Worm (Caenorhabditis elegans) whole organism, young adult: ENCODE measurements around the gene acr-23.

Source experiments
- B0336.3 ChIP-seq: fragments of 200-800 bp; sonication (Bioruptor generic); IDR thresholded peaks from 2 replicates; pipeline ENCODE4 v1.3.6; 2022; ENCODE audit warnings: missing genetic modification characterization, missing compliant biosample characterization
- C06A6.2 ChIP-seq: fragments of 200-800 bp; sonication (Bioruptor generic); conservative IDR thresholded peaks from 2 replicates; pipeline ENCODE4 v1.3.6; 2022; ENCODE audit warnings: missing genetic modification characterization, missing compliant biosample characterization
- F49E8.2 ChIP-seq: sonication (generic microtip); optimal IDR thresholded peaks from 3 replicates; lab custom pipeline; 2017; ENCODE audit warnings: missing genetic modification characterization, mild to moderate bottlenecking, missing compliant biosample characterization, antibody characterized with exemption, moderate library complexity; ENCODE audit not compliant: insufficient read depth
- F57A8.1 ChIP-seq: fragments of 200-800 bp; sonication (Bioruptor generic); optimal IDR thresholded peaks from 2 replicates; lab custom pipeline; 2018; ENCODE audit warnings: mild to moderate bottlenecking, missing genetic modification characterization, moderate library complexity, missing compliant biosample characterization
- F57C9.4 ChIP-seq: sonication (generic microtip); optimal IDR thresholded peaks from 2 replicates; lab custom pipeline; 2017; ENCODE audit warnings: mild to moderate bottlenecking, missing genetic modification characterization, missing compliant biosample characterization
- T07F8.4 ChIP-seq: sonication (generic microtip); optimal IDR thresholded peaks from 2 replicates; lab custom pipeline; 2016; ENCODE audit warnings: mild to moderate bottlenecking, missing genetic modification characterization, moderate library complexity, missing compliant biosample characterization
- T26A5.8 ChIP-seq: sonication (generic microtip); optimal IDR thresholded peaks from 2 replicates; lab custom pipeline; 2016; ENCODE audit warnings: missing genetic modification characterization, missing compliant biosample characterization
- Y53F4B.3 ChIP-seq: fragments of 200-800 bp; sonication (Bioruptor generic); IDR thresholded peaks from 2 replicates; pipeline ENCODE4 v1.3.6; 2022; ENCODE audit warnings: missing genetic modification reagents, missing genetic modification characterization, missing compliant biosample characterization
- Y95B8A.8 ChIP-seq: fragments of 200-800 bp; sonication (Bioruptor generic); IDR thresholded peaks from 2 replicates; pipeline ENCODE4 v1.3.6; 2022; ENCODE audit warnings: missing genetic modification reagents, missing genetic modification characterization, missing compliant biosample characterization
- ZK185.1 ChIP-seq: sonication (generic microtip); optimal IDR thresholded peaks from 2 replicates; lab custom pipeline; 2016; ENCODE audit warnings: mild to moderate bottlenecking, missing genetic modification characterization, missing compliant biosample characterization; ENCODE audit not compliant: poor library complexity, severe bottlenecking
- aptf-2 ChIP-seq: fragments of 200-800 bp; sonication (Bioruptor generic); conservative IDR thresholded peaks from 2 replicates; pipeline ENCODE4 v1.3.6; 2022; ENCODE audit warnings: missing genetic modification reagents, missing genetic modification characterization, missing compliant biosample characterization
- aptf-3 ChIP-seq: fragments of 200-800 bp; sonication (Bioruptor generic); IDR thresholded peaks from 2 replicates; pipeline ENCODE4 v1.3.6; 2022; ENCODE audit warnings: missing genetic modification characterization, missing compliant biosample characterization
- athp-1 ChIP-seq: sonication (generic microtip); optimal IDR thresholded peaks from 2 replicates; lab custom pipeline; 2017; ENCODE audit warnings: mild to moderate bottlenecking, missing genetic modification characterization, missing compliant biosample characterization
- attf-3 ChIP-seq: fragments of 200-800 bp; sonication (Bioruptor generic); conservative IDR thresholded peaks from 2 replicates; pipeline ENCODE4 v1.3.6; 2022; ENCODE audit warnings: missing genetic modification reagents, missing genetic modification characterization, missing compliant biosample characterization
- ceh-100 ChIP-seq: fragments of 200-800 bp; sonication (Bioruptor generic); IDR thresholded peaks from 2 replicates; pipeline ENCODE4 v1.3.6; 2022; ENCODE audit warnings: missing genetic modification reagents, missing genetic modification characterization, missing compliant biosample characterization
- ceh-58 ChIP-seq: fragments of 200-800 bp; sonication (Bioruptor generic); IDR thresholded peaks from 2 replicates; pipeline ENCODE4 v1.3.6; 2022; ENCODE audit warnings: missing genetic modification characterization, missing compliant biosample characterization
- chd-7 ChIP-seq: sonication (generic microtip); optimal IDR thresholded peaks from 2 replicates; lab custom pipeline; 2016; ENCODE audit warnings: mild to moderate bottlenecking, missing genetic modification characterization, moderate library complexity, missing compliant biosample characterization
- die-1 ChIP-seq: sonication (generic microtip); optimal IDR thresholded peaks from 2 replicates; lab custom pipeline; 2016; ENCODE audit warnings: missing genotype, mild to moderate bottlenecking, missing genetic modification characterization, missing compliant biosample characterization
- egl-18 ChIP-seq: fragments of 200-800 bp; sonication (Bioruptor generic); IDR thresholded peaks from 2 replicates; pipeline ENCODE4 v1.3.6; 2022; ENCODE audit warnings: missing genetic modification reagents, missing genetic modification characterization, missing compliant biosample characterization
- egl-44 ChIP-seq: fragments of 200-800 bp; sonication (Bioruptor generic); IDR thresholded peaks from 2 replicates; pipeline ENCODE4 v1.3.6; 2022; ENCODE audit warnings: missing genetic modification reagents, missing genetic modification characterization, missing compliant biosample characterization
- ekl-4 ChIP-seq: fragments of 200-800 bp; sonication (Bioruptor generic); IDR thresholded peaks from 2 replicates; pipeline ENCODE4 v1.3.6; 2022; ENCODE audit warnings: missing genetic modification reagents, missing genetic modification characterization, missing compliant biosample characterization
- hrde-1 ChIP-seq: sonication (generic microtip); optimal IDR thresholded peaks from 2 replicates; lab custom pipeline; 2016; ENCODE audit warnings: missing genetic modification characterization, mild to moderate bottlenecking, missing compliant biosample characterization, moderate library complexity, missing genotype, missing genetic modification reagents, borderline replicate concordance
- hsf-1 ChIP-seq: fragments of 200-800 bp; sonication (Bioruptor generic); IDR thresholded peaks from 2 replicates; pipeline ENCODE4 v1.3.6; 2022; ENCODE audit warnings: missing genetic modification reagents, missing genetic modification characterization, missing compliant biosample characterization
- lin-35 ChIP-seq, 3 experiments: fragments of 150-350 bp in 2 of 3; sonication (generic microtip) in 1 of 3; optimal IDR thresholded peaks; 2 replicates each; lab custom pipeline; 2014 to 2018; ENCODE audit warnings: missing biosample characterization in 3 of 3, missing genetic modification characterization in 3 of 3, missing genetic modification reagents in 3 of 3
- lin-40 ChIP-seq: sonication (generic microtip); optimal IDR thresholded peaks from 2 replicates; lab custom pipeline; 2016; ENCODE audit warnings: missing genetic modification characterization, mild to moderate bottlenecking, missing compliant biosample characterization, missing genotype, missing genetic modification reagents
- nfya-1 ChIP-seq: sonication (generic microtip); optimal IDR thresholded peaks from 2 replicates; lab custom pipeline; 2017; ENCODE audit warnings: antibody characterized with exemption, missing compliant biosample characterization, missing genetic modification characterization, borderline replicate concordance; ENCODE audit not compliant: insufficient read depth
- nhr-179 ChIP-seq: sonication (generic microtip); optimal IDR thresholded peaks from 2 replicates; lab custom pipeline; 2016; ENCODE audit warnings: mild to moderate bottlenecking, missing genetic modification characterization, missing compliant biosample characterization
- nhr-27 ChIP-seq: fragments of 200-800 bp; sonication (Bioruptor generic); optimal IDR thresholded peaks from 2 replicates; lab custom pipeline; 2018; ENCODE audit warnings: mild to moderate bottlenecking, missing genetic modification characterization, moderate library complexity, missing compliant biosample characterization
- nhr-80 ChIP-seq: sonication (generic microtip); optimal IDR thresholded peaks from 2 replicates; lab custom pipeline; 2016; ENCODE audit warnings: missing genetic modification characterization, missing compliant biosample characterization
- nhr-90 ChIP-seq: sonication (generic microtip); optimal IDR thresholded peaks from 2 replicates; lab custom pipeline; 2016; ENCODE audit warnings: missing genotype, mild to moderate bottlenecking, missing genetic modification characterization, missing compliant biosample characterization
- pbrm-1 ChIP-seq: fragments of 200-800 bp; sonication (Bioruptor generic); IDR thresholded peaks from 2 replicates; pipeline ENCODE4 v1.3.6; 2022; ENCODE audit warnings: missing genetic modification reagents, missing genetic modification characterization, missing compliant biosample characterization
- pha-4 ChIP-seq: fragments of 150-350 bp; sonication (generic microtip); optimal IDR thresholded peaks from 2 replicates; lab custom pipeline; 2014; ENCODE audit warnings: missing biosample characterization, missing genetic modification reagents, missing genetic modification characterization
- sptf-2 ChIP-seq: fragments of 200-800 bp; sonication (Bioruptor generic); optimal IDR thresholded peaks from 2 replicates; lab custom pipeline; 2018; ENCODE audit warnings: mild to moderate bottlenecking, missing genetic modification characterization, missing compliant biosample characterization
- tbx-9 ChIP-seq: sonication (generic microtip); optimal IDR thresholded peaks from 2 replicates; lab custom pipeline; 2016; ENCODE audit warnings: borderline replicate concordance, missing genetic modification characterization, inconsistent platforms, missing compliant biosample characterization
- xnd-1 ChIP-seq: sonication (generic microtip); optimal IDR thresholded peaks from 2 replicates; lab custom pipeline; 2016; ENCODE audit warnings: missing genotype, missing genetic modification reagents, missing genetic modification characterization, missing compliant biosample characterization
- zfh-2 ChIP-seq: fragments of 200-800 bp; sonication (Bioruptor generic); conservative IDR thresholded peaks from 2 replicates; pipeline ENCODE4 v1.3.6; 2022; ENCODE audit warnings: missing genetic modification reagents, missing genetic modification characterization, missing compliant biosample characterization

Gene acr-23

DNA sequence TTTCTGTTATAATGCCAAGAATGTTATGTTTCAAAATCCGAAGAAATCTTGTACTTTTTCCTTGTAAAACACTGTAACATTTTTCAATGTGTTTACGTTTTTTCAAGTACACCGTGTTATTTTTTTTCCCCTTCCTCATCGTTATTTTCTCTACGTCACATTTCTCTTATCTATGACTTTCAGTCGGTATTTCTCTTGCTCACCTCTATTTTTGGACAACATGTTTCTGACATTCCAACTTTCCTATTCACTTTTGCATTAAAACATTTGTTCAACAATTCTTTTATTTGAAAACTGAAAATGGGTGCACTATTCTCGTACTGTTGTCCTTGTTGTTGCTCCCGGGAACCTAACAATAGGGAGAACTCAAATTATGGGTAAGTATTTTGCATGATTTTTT lies 13.7 kb upstream of the acr-23 start, which contains the start of gene pals-33:
Gene pals-33 (plus strand): TSS at position 301 of the 400 bp plus-strand sequence.
- TF ChIP-seq ekl-4 (GFP tag; lab: Robert Waterston, UW): no peak
- TF ChIP-seq tbx-9 (tag; lab: Kevin White, UChicago): no peak
- no peak for TF ChIP-seq B0336.3
- no peak for TF ChIP-seq lin-40 (tag; lab: Kevin White, UChicago)
- no peak for TF ChIP-seq sptf-2 (GFP tag; lab: Kevin White, UChicago)
- TF ChIP-seq xnd-1 (tag; lab: Kevin White, UChicago): no peak

DNA sequence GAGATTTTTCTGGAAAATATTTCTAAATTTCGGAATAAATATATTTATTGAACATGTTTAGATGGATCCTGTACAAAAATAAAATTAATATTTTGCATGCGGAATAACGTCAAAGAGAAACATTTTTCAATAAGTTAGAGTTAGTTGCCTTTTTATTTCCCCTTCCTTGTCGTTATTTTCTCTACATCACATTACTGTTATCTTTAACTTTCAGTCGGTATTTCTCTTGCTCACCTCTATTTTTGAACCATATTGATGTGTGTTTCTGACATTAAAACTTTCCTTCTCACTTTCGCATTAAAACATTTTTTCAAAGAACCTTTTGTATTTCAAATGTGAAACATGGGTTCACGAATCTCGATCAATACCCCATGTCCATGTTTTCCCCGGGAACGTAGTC lies 11.1 kb upstream of the acr-23 start, which contains the start of gene Y39H10B.3:
Gene Y39H10B.3 (plus strand): TSS at position 301 of the 400 bp plus-strand sequence.
- no peak for TF ChIP-seq hsf-1 (GFP tag; lab: Robert Waterston, UW)
- TF ChIP-seq aptf-2 (GFP tag; lab: Robert Waterston, UW): no peak
- no peak for TF ChIP-seq pbrm-1 (GFP tag; lab: Robert Waterston, UW)
- TF ChIP-seq aptf-3: no peak
- no peak for TF ChIP-seq Y95B8A.8 (GFP tag; lab: Robert Waterston, UW)
- no peak for TF ChIP-seq B0336.3
- no peak for TF ChIP-seq die-1 (tag; lab: Kevin White, UChicago)
- TF ChIP-seq Y53F4B.3: no peak
- no peak for TF ChIP-seq athp-1 (tag; lab: Kevin White, UChicago)
- TF ChIP-seq F57C9.4: no peak
- TF ChIP-seq egl-18 (GFP tag; lab: Robert Waterston, UW): no peak
- no peak for TF ChIP-seq pha-4 (tag; lab: Kevin White, UChicago)
- TF ChIP-seq nhr-90 (tag; lab: Kevin White, UChicago): no peak
- TF ChIP-seq chd-7 (tag; lab: Kevin White, UChicago): no peak
- TF ChIP-seq T07F8.4 (tag; lab: Kevin White, UChicago): no peak

ce11 chrV:3668464-3668863 lies 9.1 kb upstream of the acr-23 start, which contains the start of gene Y39H10B.2:
Gene Y39H10B.2, plus strand, starts transcription at chrV:3668764.
- TF ChIP-seq lin-40 (tag; lab: Kevin White, UChicago): no peak
- TF ChIP-seq nhr-80 (tag; lab: Kevin White, UChicago): peak; percentile 58

DNA sequence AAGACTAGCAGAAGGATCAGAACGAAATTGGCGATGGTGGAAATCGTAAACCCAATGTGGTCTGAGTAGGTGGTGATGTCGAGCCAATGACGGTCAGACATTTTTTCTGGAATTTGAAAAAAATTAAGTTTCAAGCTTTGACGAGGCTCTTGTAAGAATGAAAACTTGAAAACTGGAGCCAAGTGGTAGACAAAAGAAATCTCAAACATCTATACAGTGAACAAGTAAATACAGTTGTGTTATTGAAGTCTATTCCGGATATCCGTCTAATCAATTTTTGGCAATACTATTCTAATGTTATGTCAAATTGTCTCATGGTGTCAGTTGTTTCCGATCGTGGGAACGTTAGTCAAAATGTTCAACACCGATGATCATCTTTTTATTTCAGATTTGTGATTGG lies 7.5 kb upstream of the acr-23 start, which contains the start of gene str-113:
Gene str-113 (minus strand): TSS at position 101 of the 400 bp plus-strand sequence.
- TF ChIP-seq hrde-1 (tag; lab: Kevin White, UChicago) (no peak), ZK185.1 (tag; lab: Kevin White, UChicago) (no peak), F57A8.1 (GFP tag; lab: Kevin White, UChicago) (no peak), nhr-27 (tag; lab: Kevin White, UChicago) (no peak), attf-3 (GFP tag; lab: Robert Waterston, UW) (no peak), lin-35 (GFP tag; optimal IDR thresholded peaks at IDR 0.05; lab: Kevin White, UChicago) (no peak), egl-44 (GFP tag; lab: Robert Waterston, UW) (no peak), ceh-100 (GFP tag; lab: Robert Waterston, UW) (no peak), ekl-4 (GFP tag; lab: Robert Waterston, UW) (no peak)

ce11 chrV:3649473-3649872 lies 9.9 kb downstream of the acr-23 start, which contains the start of gene str-114:
Gene str-114, plus strand, starts transcription at chrV:3649773.
- TF ChIP-seq F49E8.2 (tag; lab: Kevin White, UChicago) (no peak), die-1 (tag; lab: Kevin White, UChicago) (no peak), nfya-1 (no peak), pha-4 (tag; lab: Kevin White, UChicago) (no peak), nhr-179 (tag; lab: Kevin White, UChicago) (no peak), zfh-2 (no peak), C06A6.2 (no peak), T26A5.8 (no peak), ceh-58 (GFP tag; lab: Robert Waterston, UW) (no peak)
